Worm (Caenorhabditis elegans) whole organism, young adult: ENCODE data around the gene npr-40.

Experiments
- B0261.1 ChIP-seq: sonication (generic microtip); optimal IDR thresholded peaks from 2 replicates; lab custom pipeline; 2016; ENCODE audit warnings: mild to moderate bottlenecking, missing genetic modification characterization, moderate library complexity, missing compliant biosample characterization
- C06A6.2 ChIP-seq: fragments of 200-800 bp; sonication (Bioruptor generic); conservative IDR thresholded peaks from 2 replicates; pipeline ENCODE4 v1.3.6; 2022; ENCODE audit warnings: missing genetic modification characterization, missing compliant biosample characterization
- C17E4.6 ChIP-seq: fragments of 200-800 bp; sonication (Bioruptor generic); IDR thresholded peaks from 2 replicates; pipeline ENCODE4 v1.3.6; 2022; ENCODE audit warnings: missing genetic modification reagents, missing genetic modification characterization, missing compliant biosample characterization
- F22D6.2 ChIP-seq: sonication (generic microtip); optimal IDR thresholded peaks from 2 replicates; lab custom pipeline; 2016; ENCODE audit warnings: mild to moderate bottlenecking, missing genetic modification characterization, missing compliant biosample characterization
- F49E8.2 ChIP-seq: sonication (generic microtip); optimal IDR thresholded peaks from 3 replicates; lab custom pipeline; 2017; ENCODE audit warnings: missing genetic modification characterization, mild to moderate bottlenecking, missing compliant biosample characterization, antibody characterized with exemption, moderate library complexity; ENCODE audit not compliant: insufficient read depth
- F55B11.4 ChIP-seq: sonication (generic microtip); optimal IDR thresholded peaks from 2 replicates; lab custom pipeline; 2016; ENCODE audit warnings: missing compliant biosample characterization, missing genetic modification characterization, borderline replicate concordance; ENCODE audit not compliant: insufficient read depth
- K11D2.4 ChIP-seq: fragments of 200-800 bp; sonication (Bioruptor generic); IDR thresholded peaks from 2 replicates; pipeline ENCODE4 v1.3.6; 2022; ENCODE audit warnings: missing genetic modification reagents, missing genetic modification characterization, missing compliant biosample characterization
- Y53F4B.3 ChIP-seq: fragments of 200-800 bp; sonication (Bioruptor generic); IDR thresholded peaks from 2 replicates; pipeline ENCODE4 v1.3.6; 2022; ENCODE audit warnings: missing genetic modification reagents, missing genetic modification characterization, missing compliant biosample characterization
- Y53G8AR.9 ChIP-seq: fragments of 200-800 bp; sonication (Bioruptor generic); conservative IDR thresholded peaks from 2 replicates; pipeline ENCODE4 v1.3.6; 2022; ENCODE audit warnings: missing genetic modification reagents, missing genetic modification characterization, missing compliant biosample characterization
- Y95B8A.8 ChIP-seq: fragments of 200-800 bp; sonication (Bioruptor generic); IDR thresholded peaks from 2 replicates; pipeline ENCODE4 v1.3.6; 2022; ENCODE audit warnings: missing genetic modification reagents, missing genetic modification characterization, missing compliant biosample characterization
- aptf-2 ChIP-seq: fragments of 200-800 bp; sonication (Bioruptor generic); conservative IDR thresholded peaks from 2 replicates; pipeline ENCODE4 v1.3.6; 2022; ENCODE audit warnings: missing genetic modification reagents, missing genetic modification characterization, missing compliant biosample characterization
- atf-7 ChIP-seq: sonication (generic microtip); optimal IDR thresholded peaks from 2 replicates; lab custom pipeline; 2017; ENCODE audit warnings: mild to moderate bottlenecking, missing genetic modification characterization, missing compliant biosample characterization
- attf-6 ChIP-seq: fragments of 200-800 bp; sonication (Bioruptor generic); IDR thresholded peaks from 2 replicates; pipeline ENCODE4 v1.3.6; 2022; ENCODE audit warnings: missing genetic modification reagents, missing genetic modification characterization, missing compliant biosample characterization
- egrh-3 ChIP-seq: fragments of 200-800 bp; sonication (Bioruptor generic); IDR thresholded peaks from 2 replicates; pipeline ENCODE4 v1.3.6; 2022; ENCODE audit warnings: missing genetic modification reagents, missing genetic modification characterization, missing compliant biosample characterization
- ekl-4 ChIP-seq: fragments of 200-800 bp; sonication (Bioruptor generic); IDR thresholded peaks from 2 replicates; pipeline ENCODE4 v1.3.6; 2022; ENCODE audit warnings: missing genetic modification reagents, missing genetic modification characterization, missing compliant biosample characterization
- ets-4 ChIP-seq: fragments of 200-800 bp; sonication (Bioruptor generic); optimal IDR thresholded peaks from 2 replicates; lab custom pipeline; 2018; ENCODE audit warnings: mild to moderate bottlenecking, missing genetic modification characterization, missing compliant biosample characterization
- fkh-3 ChIP-seq: sonication (generic microtip); optimal IDR thresholded peaks from 2 replicates; lab custom pipeline; 2016; ENCODE audit warnings: mild to moderate bottlenecking, missing genetic modification characterization, missing compliant biosample characterization
- him-1 ChIP-seq: sonication (generic microtip); optimal IDR thresholded peaks from 2 replicates; lab custom pipeline; 2016; ENCODE audit warnings: missing genotype, missing genetic modification reagents, missing genetic modification characterization, missing compliant biosample characterization
- hlh-12 ChIP-seq: sonication (generic microtip); optimal IDR thresholded peaks from 2 replicates; lab custom pipeline; 2016; ENCODE audit warnings: missing genetic modification characterization, missing compliant biosample characterization
- hmg-1.2 ChIP-seq: fragments of 200-800 bp; sonication (Bioruptor generic); IDR thresholded peaks from 2 replicates; pipeline ENCODE4 v1.3.6; 2022; ENCODE audit warnings: missing genetic modification reagents, missing genetic modification characterization, missing compliant biosample characterization
- let-607 ChIP-seq, 2 experiments: fragments of 200-800 bp in 1 of 2; sonication (Bioruptor generic) in 1 of 2; sonication (generic microtip) in 1 of 2; optimal IDR thresholded peaks; 2 replicates each; lab custom pipeline; 2016 to 2018; ENCODE audit warnings: mild to moderate bottlenecking in 2 of 2, missing compliant biosample characterization in 2 of 2, missing genetic modification characterization in 2 of 2, moderate library complexity in 2 of 2, missing genotype in 1 of 2
- lin-26 ChIP-seq: fragments of 200-800 bp; sonication (Bioruptor generic); IDR thresholded peaks from 2 replicates; pipeline ENCODE4 v1.3.6; 2022; ENCODE audit warnings: missing genetic modification reagents, missing genetic modification characterization, missing compliant biosample characterization
- lin-35 ChIP-seq, 3 experiments: fragments of 150-350 bp in 2 of 3; sonication (generic microtip) in 1 of 3; optimal IDR thresholded peaks; 2 replicates each; lab custom pipeline; 2014 to 2018; ENCODE audit warnings: missing biosample characterization in 3 of 3, missing genetic modification characterization in 3 of 3, missing genetic modification reagents in 3 of 3
- lsl-1 ChIP-seq: fragments of 200-800 bp; sonication (Bioruptor generic); optimal IDR thresholded peaks from 2 replicates; lab custom pipeline; 2018; ENCODE audit warnings: mild to moderate bottlenecking, missing genetic modification characterization, moderate library complexity, missing compliant biosample characterization
- mcd-1 ChIP-seq: fragments of 200-800 bp; sonication (Bioruptor generic); IDR thresholded peaks from 2 replicates; pipeline ENCODE4 v1.3.6; 2022; ENCODE audit warnings: missing genetic modification reagents, missing genetic modification characterization, missing compliant biosample characterization
- nfyb-1 ChIP-seq: fragments of 200-800 bp; sonication (Bioruptor generic); IDR thresholded peaks from 2 replicates; pipeline ENCODE4 v1.3.6; 2022; ENCODE audit warnings: missing genetic modification reagents, missing genetic modification characterization, missing compliant biosample characterization
- nhr-120 ChIP-seq: fragments of 200-800 bp; sonication (Bioruptor generic); IDR thresholded peaks from 2 replicates; pipeline ENCODE4 v1.3.6; 2022; ENCODE audit warnings: missing genetic modification characterization, missing compliant biosample characterization
- nhr-27 ChIP-seq: fragments of 200-800 bp; sonication (Bioruptor generic); optimal IDR thresholded peaks from 2 replicates; lab custom pipeline; 2018; ENCODE audit warnings: mild to moderate bottlenecking, missing genetic modification characterization, moderate library complexity, missing compliant biosample characterization
- nhr-80 ChIP-seq: sonication (generic microtip); optimal IDR thresholded peaks from 2 replicates; lab custom pipeline; 2016; ENCODE audit warnings: missing genetic modification characterization, missing compliant biosample characterization
- nhr-90 ChIP-seq: sonication (generic microtip); optimal IDR thresholded peaks from 2 replicates; lab custom pipeline; 2016; ENCODE audit warnings: missing genotype, mild to moderate bottlenecking, missing genetic modification characterization, missing compliant biosample characterization
- rpc-1 ChIP-seq, 2 experiments: fragments of 150-350 bp in 1 of 2; sonication (generic microtip) in 1 of 2; optimal IDR thresholded peaks; 2 replicates each; lab custom pipeline; 2014 to 2018; ENCODE audit warnings: missing biosample characterization in 1 of 2, missing genetic modification characterization in 1 of 2, missing genetic modification reagents in 1 of 2, missing genotype in 1 of 2
- sdz-38 ChIP-seq: sonication (generic microtip); optimal IDR thresholded peaks from 2 replicates; lab custom pipeline; 2016; ENCODE audit warnings: missing genotype, missing genetic modification characterization, missing compliant biosample characterization
- sea-2 ChIP-seq: fragments of 200-800 bp; sonication (Bioruptor generic); IDR thresholded peaks from 2 replicates; pipeline ENCODE4 v1.3.6; 2022; ENCODE audit warnings: missing genetic modification characterization, missing compliant biosample characterization
- snpc-1.1 ChIP-seq: sonication (generic microtip); optimal IDR thresholded peaks from 2 replicates; lab custom pipeline; 2017; ENCODE audit warnings: missing genetic modification characterization, mild to moderate bottlenecking, missing compliant biosample characterization, antibody characterized with exemption, moderate library complexity, missing genotype, missing genetic modification reagents; ENCODE audit not compliant: insufficient read depth
- snpc-4 ChIP-seq, 5 experiments: fragments of 150-350 bp in 1 of 5; sonication (generic microtip) in 4 of 5; optimal IDR thresholded peaks; 2 replicates each; lab custom pipeline; 2014 to 2018; ENCODE audit warnings: missing genetic modification characterization in 5 of 5, missing biosample characterization in 3 of 5, antibody characterized with exemption in 2 of 5, mild to moderate bottlenecking in 2 of 5, missing compliant biosample characterization in 2 of 5, missing genotype in 2 of 5, moderate library complexity in 2 of 5, missing genetic modification reagents in 1 of 5
- tbp1 ChIP-seq: fragments of 200-800 bp; sonication (Bioruptor generic); optimal IDR thresholded peaks from 2 replicates; lab custom pipeline; 2018; ENCODE audit warnings: mild to moderate bottlenecking, missing genetic modification characterization, missing compliant biosample characterization
- tbx-9 ChIP-seq: sonication (generic microtip); optimal IDR thresholded peaks from 2 replicates; lab custom pipeline; 2016; ENCODE audit warnings: borderline replicate concordance, missing genetic modification characterization, inconsistent platforms, missing compliant biosample characterization
- ztf-18 ChIP-seq: sonication (generic microtip); optimal IDR thresholded peaks from 2 replicates; lab custom pipeline; 2016; ENCODE audit warnings: missing genotype, mild to moderate bottlenecking, missing genetic modification characterization, missing compliant biosample characterization
- ztf-25 ChIP-seq: fragments of 200-800 bp; sonication (Bioruptor generic); IDR thresholded peaks from 2 replicates; pipeline ENCODE4 v1.3.6; 2022; ENCODE audit warnings: missing genetic modification reagents, missing genetic modification characterization, missing compliant biosample characterization

npr-40 gene

DNA sequence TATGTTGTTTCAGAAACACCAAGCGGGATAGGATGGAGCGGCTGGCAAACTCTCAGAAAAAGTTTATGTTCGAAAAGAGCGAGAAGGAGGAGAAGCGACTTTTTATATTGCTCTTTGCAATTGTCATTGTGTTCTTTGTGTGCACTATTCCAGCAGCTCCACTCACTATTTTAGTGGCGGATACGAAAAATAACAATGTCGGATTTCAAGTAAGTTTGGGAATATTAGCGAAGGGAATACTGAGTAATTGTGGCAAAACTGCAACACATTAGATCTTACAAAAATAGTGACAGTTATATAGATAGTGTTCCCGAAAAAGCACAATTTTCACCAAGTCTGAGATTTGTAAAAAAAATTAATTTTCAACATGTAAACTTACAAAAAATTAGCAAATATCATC, 4.1 kb downstream of the npr-40 start:
- TF ChIP-seq nfyb-1 (GFP tag; lab: Robert Waterston, UW) = no peak
- TF ChIP-seq ztf-18 (tag; lab: Kevin White, UChicago) = no peak
- TF ChIP-seq mcd-1 (GFP tag; lab: Robert Waterston, UW) = no peak
- TF ChIP-seq B0261.1 = no peak
- no peak for TF ChIP-seq nhr-80 (tag; lab: Kevin White, UChicago)
- TF ChIP-seq ztf-25 (GFP tag; lab: Robert Waterston, UW) = no peak
- TF ChIP-seq nhr-120 (GFP tag; lab: Robert Waterston, UW) = no peak

DNA sequence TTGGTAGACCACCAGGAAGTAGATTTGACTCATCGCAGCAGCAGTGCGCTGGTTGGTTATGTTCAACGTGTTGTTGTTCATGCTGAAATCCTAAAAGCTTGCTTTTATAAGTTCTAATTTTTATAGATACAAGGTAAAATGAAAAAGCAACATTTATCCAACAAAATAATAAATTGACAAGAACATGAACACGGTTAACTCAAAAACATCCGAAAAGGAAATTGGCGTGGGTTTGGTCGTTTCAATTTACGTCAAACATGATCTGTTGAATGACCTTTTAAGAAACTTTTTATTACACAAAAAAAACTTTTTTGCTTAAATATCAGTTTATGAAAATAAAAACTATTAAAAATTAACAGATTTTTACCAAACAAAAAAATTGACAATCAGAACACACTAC, 10.2 kb downstream of the npr-40 start, which contains the start of gene ntr-2:
TSS of gene ntr-2 (minus strand) at position 101 of the 400 bp plus-strand sequence.
- TF ChIP-seq him-1 (tag; lab: Kevin White, UChicago) (no peak), sdz-38 (tag; lab: Kevin White, UChicago) (no peak)

DNA sequence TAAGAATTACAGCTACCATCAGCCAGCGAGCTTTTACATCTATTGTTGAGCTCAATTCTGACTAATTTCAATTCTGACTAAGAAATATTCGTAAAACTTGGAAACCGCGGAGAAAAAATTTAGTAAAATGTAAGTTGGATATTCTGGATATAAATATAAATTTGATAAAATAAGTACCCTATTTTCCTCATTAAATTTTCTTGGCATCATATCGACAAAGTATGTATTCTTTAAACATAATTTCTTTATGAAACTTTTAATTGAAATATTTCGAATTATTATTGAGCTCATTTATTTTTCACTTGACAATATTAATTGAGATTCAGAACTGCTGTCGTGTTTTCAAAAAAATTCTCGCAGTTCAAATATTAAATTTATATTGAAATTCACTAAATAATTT, 10.9 kb downstream of the npr-40 start:
- TF ChIP-seq F55B11.4 (no peak), rpc-1 (optimal IDR thresholded peaks at IDR 0.05; lab: Kevin White, UChicago) (no peak), rpc-1 (tag; optimal IDR thresholded peaks at IDR 0.05; lab: Kevin White, UChicago) (no peak), F22D6.2 (no peak), C06A6.2 (no peak), ekl-4 (no peak), sea-2 (GFP tag; lab: Robert Waterston, UW) (no peak), tbp1 (GFP tag; lab: Kevin White, UChicago) (no peak), tbx-9 (no peak), F49E8.2 (tag; lab: Kevin White, UChicago) (no peak), Y95B8A.8 (GFP tag; lab: Robert Waterston, UW) (no peak), nhr-27 (tag; lab: Kevin White, UChicago) (no peak), lin-26 (GFP tag; lab: Robert Waterston, UW) (no peak), egrh-3 (GFP tag; lab: Robert Waterston, UW) (no peak)

DNA sequence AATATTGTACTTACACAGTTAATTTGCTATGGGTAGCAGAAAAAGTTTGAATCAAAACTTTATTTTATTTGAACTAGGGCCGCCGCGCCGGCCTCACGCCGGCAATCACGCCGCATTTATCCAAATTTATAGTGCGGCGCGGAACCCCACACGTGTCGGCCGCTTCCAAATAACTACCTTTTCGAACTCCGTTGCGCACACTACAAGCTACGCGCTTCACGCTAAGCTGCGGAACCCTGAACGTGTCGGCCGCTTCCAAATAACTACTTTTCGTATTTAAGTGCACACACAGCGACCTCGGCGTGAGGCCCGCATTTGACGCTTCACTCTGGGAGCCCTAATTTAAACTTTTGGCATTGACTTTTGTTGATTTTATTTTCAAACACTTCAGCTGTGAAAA, 12.8 kb downstream of the npr-40 start:
- TF ChIP-seq snpc-4 (GFP tag; optimal IDR thresholded peaks at IDR 0.05; lab: Kevin White, UChicago) (peak; percentile 12), snpc-4 (tag; optimal IDR thresholded peaks at IDR 0.05; lab: Kevin White, UChicago) (peak in 2 of 4 experiments; percentile 77 to 88), snpc-1.1 (tag; lab: Kevin White, UChicago) (peak; percentile 58), nhr-90 (tag; lab: Kevin White, UChicago) (no peak), K11D2.4 (GFP tag; lab: Robert Waterston, UW) (no peak)
- TF ChIP-seq, all 124 proteins: peak for 2

DNA sequence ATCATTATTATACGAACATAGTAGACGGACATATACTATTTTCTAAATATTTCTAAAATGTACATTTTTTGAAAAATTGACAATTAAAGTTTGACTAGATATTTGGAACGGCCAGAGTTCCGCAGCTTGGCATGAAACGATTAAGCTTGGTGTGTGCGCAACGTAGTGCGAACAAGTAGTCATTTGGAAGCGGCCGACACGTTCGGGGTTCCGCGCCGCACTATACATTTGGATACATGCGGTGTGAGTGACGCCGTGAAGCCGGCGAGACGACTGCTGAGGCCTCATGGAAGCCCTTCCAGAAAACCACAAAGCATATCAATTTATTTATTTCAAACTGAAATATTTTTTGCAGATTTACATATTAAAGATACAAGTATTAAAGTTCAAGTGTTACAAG, 19.6 kb downstream of the npr-40 start:
- peak; percentile 57; the same call in 1 of the 2 replicates for TF ChIP-seq hmg-1.2 (GFP tag; lab: Robert Waterston, UW)
- TF ChIP-seq snpc-4 (GFP tag; optimal IDR thresholded peaks at IDR 0.05; lab: Kevin White, UChicago) = peak; percentile 44
- peak; percentile 62 to 94 (median 84) for TF ChIP-seq snpc-4 (tag; optimal IDR thresholded peaks at IDR 0.05; lab: Kevin White, UChicago)
- TF ChIP-seq lsl-1 = no peak
- peak; percentile 56 for TF ChIP-seq snpc-1.1 (tag; lab: Kevin White, UChicago)
- no peak for TF ChIP-seq ets-4
- no peak for TF ChIP-seq atf-7
- no peak for TF ChIP-seq aptf-2
- peak in 1 of 2 experiments; percentile 5 for TF ChIP-seq let-607 (tag; optimal IDR thresholded peaks at IDR 0.05; lab: Kevin White, UChicago)
- TF ChIP-seq hlh-12 (tag; lab: Kevin White, UChicago) = no peak
- TF ChIP-seq Y53F4B.3 = no peak
- TF ChIP-seq C17E4.6 (GFP tag; lab: Robert Waterston, UW) = no peak
- TF ChIP-seq fkh-3 (tag; lab: Kevin White, UChicago) = peak; percentile 2
- TF ChIP-seq Y53G8AR.9 (GFP tag; lab: Robert Waterston, UW) = no peak
- TF ChIP-seq nfyb-1 (GFP tag; lab: Robert Waterston, UW) = no peak
- TF ChIP-seq attf-6 (GFP tag; lab: Robert Waterston, UW) = no peak
- no peak for TF ChIP-seq lin-35 (GFP tag; optimal IDR thresholded peaks at IDR 0.05; lab: Kevin White, UChicago)
